Fruit fly (Drosophila melanogaster) whole organism, prepupa: ENCODE data around the gene CG8945.

Experiments
- Blimp-1 ChIP-seq: fragments of 200-800 bp; sonication (Bioruptor generic); optimal IDR thresholded peaks from 3 replicates; lab custom pipeline; 2017; ENCODE audit warnings: missing biosample characterization, missing genetic modification characterization, mild to moderate bottlenecking, moderate library complexity, missing genetic modification reagents
- CG10669 ChIP-seq: fragments of 200-800 bp; sonication (Bioruptor generic); optimal IDR thresholded peaks from 3 replicates; lab custom pipeline; 2018; ENCODE audit warnings: missing biosample characterization, mild to moderate bottlenecking, missing genetic modification characterization, moderate library complexity
- CG11294 ChIP-seq: fragments of 200-800 bp; sonication (Bioruptor generic); IDR thresholded peaks from 2 replicates; pipeline ENCODE4 v1.3.6; 2022; ENCODE audit warnings: missing biosample characterization, missing genetic modification characterization
- CG15336 ChIP-seq: fragments of 200-800 bp; sonication (Bioruptor generic); IDR thresholded peaks from 2 replicates; pipeline ENCODE4 v1.3.6; 2022; ENCODE audit warnings: missing biosample characterization, missing genetic modification characterization
- CG1621 ChIP-seq: fragments of 200-800 bp; sonication (Bioruptor generic); optimal IDR thresholded peaks from 3 replicates; lab custom pipeline; 2018; ENCODE audit warnings: missing biosample characterization, mild to moderate bottlenecking, missing genetic modification characterization
- CG16779 ChIP-seq: fragments of 200-800 bp; sonication (Bioruptor generic); optimal IDR thresholded peaks from 3 replicates; lab custom pipeline; 2017; ENCODE audit warnings: missing biosample characterization, mild to moderate bottlenecking, missing genetic modification characterization
- CG3032 ChIP-seq: fragments of 200-800 bp; optimal IDR thresholded peaks from 2 replicates; lab custom pipeline; 2019; ENCODE audit warnings: missing biosample characterization, mild to moderate bottlenecking, missing genetic modification characterization, moderate library complexity
- CG32006 ChIP-seq: fragments of 200-800 bp; sonication (Bioruptor generic); optimal IDR thresholded peaks from 3 replicates; lab custom pipeline; 2017; ENCODE audit warnings: missing biosample characterization, mild to moderate bottlenecking, missing genetic modification characterization
- CG4318 ChIP-seq: fragments of 200-800 bp; sonication (Bioruptor generic); optimal IDR thresholded peaks from 3 replicates; lab custom pipeline; 2017; ENCODE audit warnings: missing biosample characterization, mild to moderate bottlenecking, missing genetic modification characterization
- CG6163 ChIP-seq: fragments of 200-800 bp; sonication (Bioruptor generic); IDR thresholded peaks from 3 replicates; pipeline ENCODE4 v1.3.6; 2022; ENCODE audit warnings: missing biosample characterization, missing genetic modification characterization
- CG6808 ChIP-seq: fragments of 200-800 bp; sonication (Bioruptor generic); optimal IDR thresholded peaks from 3 replicates; lab custom pipeline; 2017; ENCODE audit warnings: missing biosample characterization, missing genetic modification characterization, mild to moderate bottlenecking, moderate library complexity, missing genetic modification reagents
- CG6854 ChIP-seq: fragments of 200-800 bp; sonication (Bioruptor generic); optimal IDR thresholded peaks from 2 replicates; lab custom pipeline; 2017; ENCODE audit warnings: missing biosample characterization, mild to moderate bottlenecking, missing genetic modification characterization
- CG8119 ChIP-seq: fragments of 200-800 bp; sonication (Bioruptor generic); IDR thresholded peaks from 3 replicates; pipeline ENCODE4 v1.3.6; 2022; ENCODE audit warnings: missing biosample characterization, missing genetic modification characterization
- CG8319 ChIP-seq: fragments of 200-800 bp; sonication (Bioruptor generic); optimal IDR thresholded peaks from 3 replicates; lab custom pipeline; 2016; ENCODE audit warnings: missing biosample characterization, missing genetic modification characterization
- CG8632 ChIP-seq: fragments of 200-800 bp; sonication (Bioruptor generic); optimal IDR thresholded peaks from 3 replicates; lab custom pipeline; 2016; ENCODE audit warnings: missing biosample characterization, missing genetic modification characterization
- Eip75B ChIP-seq: fragments of 200-800 bp; sonication (Bioruptor generic); optimal IDR thresholded peaks from 3 replicates; lab custom pipeline; 2016; ENCODE audit warnings: missing biosample characterization, missing genetic modification characterization
- Eip93F ChIP-seq: fragments of 200-800 bp; sonication (Bioruptor generic); optimal IDR thresholded peaks from 2 replicates; lab custom pipeline; 2016; ENCODE audit warnings: missing biosample characterization, mild to moderate bottlenecking, missing genetic modification characterization
- Ets96B ChIP-seq: fragments of 200-800 bp; optimal IDR thresholded peaks from 2 replicates; lab custom pipeline; 2019; ENCODE audit warnings: missing biosample characterization, mild to moderate bottlenecking, missing genetic modification characterization, moderate library complexity
- Gug ChIP-seq: fragments of 200-800 bp; sonication (Bioruptor generic); IDR thresholded peaks from 2 replicates; pipeline ENCODE4 v1.3.6; 2022; ENCODE audit warnings: missing biosample characterization, missing genetic modification characterization
- Hr38 ChIP-seq: sonication (Bioruptor generic); optimal IDR thresholded peaks from 2 replicates; lab custom pipeline; 2016; ENCODE audit warnings: missing biosample characterization, missing genetic modification characterization
- Hr39 ChIP-seq: fragments of 200-800 bp; sonication (Bioruptor generic); optimal IDR thresholded peaks from 2 replicates; lab custom pipeline; 2016; ENCODE audit warnings: missing biosample characterization, missing genetic modification characterization
- Hr4 ChIP-seq: fragments of 200-800 bp; sonication (Bioruptor generic); optimal IDR thresholded peaks from 3 replicates; lab custom pipeline; 2016; ENCODE audit warnings: missing biosample characterization, missing genetic modification characterization
- Lpt ChIP-seq: fragments of 200-800 bp; sonication (Bioruptor generic); optimal IDR thresholded peaks from 3 replicates; lab custom pipeline; 2016; ENCODE audit warnings: missing biosample characterization, missing genetic modification characterization
- Met ChIP-seq: fragments of 200-800 bp; sonication (Bioruptor generic); optimal IDR thresholded peaks from 3 replicates; lab custom pipeline; 2016; ENCODE audit warnings: missing biosample characterization, missing genetic modification characterization
- OdsH ChIP-seq: fragments of 200-800 bp; sonication (Bioruptor generic); optimal IDR thresholded peaks from 3 replicates; lab custom pipeline; 2016; ENCODE audit warnings: missing biosample characterization, missing genetic modification characterization
- Smox ChIP-seq: fragments of 200-800 bp; sonication (Bioruptor generic); optimal IDR thresholded peaks from 3 replicates; lab custom pipeline; 2016; ENCODE audit warnings: missing biosample characterization, missing genetic modification characterization
- Sox102F ChIP-seq: fragments of 200-800 bp; sonication (Bioruptor generic); optimal IDR thresholded peaks from 2 replicates; lab custom pipeline; 2016; ENCODE audit warnings: missing biosample characterization, mild to moderate bottlenecking, missing genetic modification characterization
- Sox15 ChIP-seq: fragments of 200-800 bp; sonication (Bioruptor generic); optimal IDR thresholded peaks from 3 replicates; lab custom pipeline; 2016; ENCODE audit warnings: missing biosample characterization, missing genetic modification characterization
- achi ChIP-seq: fragments of 200-800 bp; sonication (Bioruptor generic); optimal IDR thresholded peaks from 3 replicates; lab custom pipeline; 2016; ENCODE audit warnings: missing biosample characterization, missing genetic modification characterization
- acj6 ChIP-seq: fragments of 200-800 bp; sonication (Bioruptor generic); optimal IDR thresholded peaks from 3 replicates; lab custom pipeline; 2016; ENCODE audit warnings: missing biosample characterization, missing genetic modification characterization
- cyc ChIP-seq: fragments of 200-800 bp; sonication (Bioruptor generic); optimal IDR thresholded peaks from 3 replicates; lab custom pipeline; 2016; ENCODE audit warnings: missing biosample characterization, missing genetic modification characterization
- dac ChIP-seq: fragments of 200-800 bp; sonication (Bioruptor generic); optimal IDR thresholded peaks from 2 replicates; lab custom pipeline; 2017; ENCODE audit warnings: missing biosample characterization, mild to moderate bottlenecking, missing genetic modification characterization
- eg ChIP-seq: fragments of 200-800 bp; sonication (Bioruptor generic); IDR thresholded peaks from 3 replicates; pipeline ENCODE4 v1.3.6; 2022; ENCODE audit warnings: missing biosample characterization, missing genetic modification characterization
- esn ChIP-seq: fragments of 200-800 bp; sonication (Bioruptor generic); optimal IDR thresholded peaks from 2 replicates; lab custom pipeline; 2016; ENCODE audit warnings: missing biosample characterization, mild to moderate bottlenecking, missing genetic modification characterization, moderate library complexity
- fd59A ChIP-seq: fragments of 200-800 bp; sonication (Bioruptor generic); optimal IDR thresholded peaks from 2 replicates; lab custom pipeline; 2017; ENCODE audit warnings: missing biosample characterization, mild to moderate bottlenecking, missing genetic modification characterization, missing genetic modification reagents
- fd85E ChIP-seq: fragments of 200-800 bp; sonication (Bioruptor generic); optimal IDR thresholded peaks from 3 replicates; lab custom pipeline; 2016; ENCODE audit warnings: missing biosample characterization, missing genetic modification characterization
- fkh ChIP-seq: fragments of 200-800 bp; sonication (Bioruptor generic); optimal IDR thresholded peaks from 3 replicates; lab custom pipeline; 2017; ENCODE audit warnings: missing biosample characterization, mild to moderate bottlenecking, missing genetic modification characterization, moderate library complexity
- lz ChIP-seq: fragments of 200-800 bp; sonication (Bioruptor generic); optimal IDR thresholded peaks from 3 replicates; lab custom pipeline; 2016; ENCODE audit warnings: missing biosample characterization, missing genetic modification characterization
- net ChIP-seq: fragments of 200-800 bp; sonication (Bioruptor generic); optimal IDR thresholded peaks from 3 replicates; lab custom pipeline; 2016; ENCODE audit warnings: missing biosample characterization, missing genetic modification characterization
- spab ChIP-seq: fragments of 200-800 bp; sonication (Bioruptor generic); optimal IDR thresholded peaks from 2 replicates; lab custom pipeline; 2017; ENCODE audit warnings: missing biosample characterization, mild to moderate bottlenecking, missing genetic modification characterization, missing genetic modification reagents
- ss ChIP-seq, 2 experiments: fragments of 200-800 bp; sonication (Bioruptor generic); optimal IDR thresholded peaks; 2 replicates in 1 of 2; 3 replicates in 1 of 2; lab custom pipeline; 2017 to 2018; ENCODE audit warnings: mild to moderate bottlenecking in 2 of 2, missing biosample characterization in 2 of 2, missing genetic modification characterization in 2 of 2, moderate library complexity in 1 of 2
- svp ChIP-seq: fragments of 200-800 bp; sonication (Bioruptor generic); peaks from one replicate; lab custom pipeline; 2016; ENCODE audit warnings: missing biosample characterization, missing genetic modification characterization
- topi ChIP-seq: fragments of 200-800 bp; sonication (Bioruptor generic); optimal IDR thresholded peaks from 3 replicates; lab custom pipeline; 2016; ENCODE audit warnings: missing biosample characterization, missing genetic modification characterization
- vri ChIP-seq: fragments of 200-800 bp; sonication (Bioruptor generic); optimal IDR thresholded peaks from 3 replicates; lab custom pipeline; 2016; ENCODE audit warnings: missing biosample characterization, mild to moderate bottlenecking, missing genetic modification characterization

Gene CG8945

DNA sequence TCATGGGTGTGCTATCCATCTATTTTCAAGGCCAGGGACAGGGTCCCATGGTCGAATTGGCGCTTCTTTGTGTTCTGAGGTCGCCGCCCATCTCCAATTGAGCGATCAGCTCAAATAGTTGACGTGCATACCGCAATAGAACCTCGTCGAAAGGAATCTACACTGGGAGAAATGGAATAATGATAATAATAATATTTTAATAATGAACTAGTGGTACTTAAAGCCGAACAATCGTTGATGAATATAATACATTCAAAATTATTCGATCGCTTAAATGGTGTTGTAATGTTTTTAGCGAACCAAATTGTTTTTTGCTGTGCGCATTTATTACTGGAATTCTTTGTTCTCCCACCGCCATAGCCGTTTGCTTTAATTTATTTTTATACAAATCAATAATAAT, 3.1 kb upstream of the CG8945 start (continued):
- TF ChIP-seq CG6808 (GFP tag; lab: Kevin White, UChicago) (no peak), spab (GFP tag; lab: Kevin White, UChicago) (no peak), CG6854 (GFP tag; lab: Kevin White, UChicago) (no peak), CG15336 (0 out of 2 replicates have a peak, but pooled peaks have one; percentile 25), Eip93F (GFP tag; lab: Kevin White, UChicago) (no peak), Smox (GFP tag; lab: Kevin White, UChicago) (no peak), acj6 (GFP tag; lab: Kevin White, UChicago) (no peak), eg (GFP tag; lab: Robert Waterston, UW) (peak; percentile 40; the same call in 1 of the 3 replicates), CG16779 (tag; lab: Kevin White, UChicago) (no peak), fd85E (GFP tag; lab: Kevin White, UChicago) (no peak), Hr38 (GFP tag; lab: Kevin White, UChicago) (no peak), achi (GFP tag; lab: Kevin White, UChicago) (peak; percentile 18), Gug (GFP tag; lab: Robert Waterston, UW) (0 out of 2 replicates have a peak, but pooled peaks have one; percentile 15), net (GFP tag; lab: Kevin White, UChicago) (no peak), CG6163 (GFP tag; lab: Robert Waterston, UW) (no peak), Ets96B (tag; lab: Kevin White, UChicago) (no peak), fd59A (GFP tag; lab: Kevin White, UChicago) (no peak), CG11294 (GFP tag; lab: Robert Waterston, UW) (no peak), CG8319 (no peak), Lpt (GFP tag; lab: Kevin White, UChicago) (no peak), Hr4 (GFP tag; lab: Kevin White, UChicago) (no peak), CG10669 (no peak), Sox15 (GFP tag; lab: Kevin White, UChicago) (no peak)

DNA sequence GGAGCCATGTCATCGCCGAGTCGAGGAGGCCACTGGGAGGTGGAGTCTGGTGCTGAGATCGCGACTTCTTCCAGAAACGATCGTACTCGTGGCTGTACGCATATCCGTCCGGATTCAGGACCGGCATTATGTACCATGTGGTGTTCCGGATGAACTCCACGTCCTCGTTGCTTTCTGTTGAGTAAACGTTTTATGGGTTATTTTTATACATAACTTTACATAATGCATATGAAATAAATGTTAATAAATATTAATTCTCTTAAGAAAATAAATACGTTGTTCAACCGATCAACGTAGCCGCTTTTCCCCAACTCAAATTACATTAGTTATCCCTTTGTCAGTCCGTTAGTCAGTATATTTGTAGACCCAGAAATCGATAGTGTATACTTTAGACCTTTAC, 6.3 kb downstream of the CG8945 start, which contains the start of gene CG4955:
Gene CG4955, plus strand, starts transcription at position 301 of the 400 bp plus-strand sequence.
- no peak for TF ChIP-seq Sox102F (GFP tag; lab: Kevin White, UChicago)
- no peak for TF ChIP-seq svp (GFP tag; lab: Kevin White, UChicago)
- TF ChIP-seq CG15336 = no peak
- no peak for TF ChIP-seq Eip75B (GFP tag; lab: Kevin White, UChicago)
- no peak for TF ChIP-seq CG11294 (GFP tag; lab: Robert Waterston, UW)
- TF ChIP-seq cyc (GFP tag; lab: Kevin White, UChicago) = no peak
- TF ChIP-seq CG32006 (GFP tag; lab: Kevin White, UChicago) = no peak
- TF ChIP-seq CG1621 = no peak
- no peak for TF ChIP-seq CG8119
- no peak for TF ChIP-seq OdsH (GFP tag; lab: Kevin White, UChicago)
- TF ChIP-seq esn (GFP tag; lab: Kevin White, UChicago) = no peak
- no peak for TF ChIP-seq CG6808 (GFP tag; lab: Kevin White, UChicago)
- TF ChIP-seq Hr38 (GFP tag; lab: Kevin White, UChicago) = no peak
- no peak for TF ChIP-seq ss (GFP tag; optimal IDR thresholded peaks at IDR 0.05; lab: Kevin White, UChicago)
- TF ChIP-seq CG8632 (GFP tag; lab: Kevin White, UChicago) = no peak

DNA sequence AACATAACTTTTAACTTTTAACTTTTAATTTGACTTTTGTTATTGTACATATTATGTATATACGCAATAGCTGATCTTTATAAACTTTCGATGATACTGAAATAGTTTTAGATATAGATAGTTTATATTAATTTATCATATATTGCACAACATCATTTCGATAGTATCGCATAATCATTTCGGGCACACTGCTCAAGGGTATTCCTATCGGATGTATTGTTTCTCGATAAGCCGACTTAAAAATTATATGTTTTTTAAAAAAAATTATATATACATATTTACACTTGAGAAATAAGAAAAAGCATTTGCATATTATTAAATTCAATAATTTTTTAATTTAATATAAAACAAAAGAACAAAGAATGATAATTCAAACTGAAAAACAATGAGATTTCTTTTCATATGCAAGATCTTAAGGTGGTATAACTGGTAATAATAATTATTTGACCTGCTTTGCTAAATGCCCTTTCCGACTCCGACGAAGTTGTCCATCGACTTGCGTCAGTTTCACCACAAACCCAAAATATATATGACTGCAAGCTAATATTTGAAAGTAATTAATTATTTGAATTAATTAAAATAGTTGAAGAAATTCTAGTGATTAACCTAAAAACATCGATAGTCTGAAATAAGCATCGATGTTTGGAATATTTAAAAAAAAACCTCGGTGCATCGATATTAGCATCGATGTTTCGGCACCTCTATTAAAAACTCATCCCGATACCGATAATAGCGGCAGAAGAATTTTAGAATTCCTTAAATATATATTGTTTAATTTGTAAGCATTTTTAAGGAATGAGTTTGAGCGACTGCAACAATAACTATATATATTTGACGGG, 9.1 kb downstream of the CG8945 start, which contains the start of gene CG4949:
Gene CG4949, plus strand, starts transcription at position 698 of the 839 bp plus-strand sequence.
- TF ChIP-seq Hr39 = no peak
- no peak for TF ChIP-seq Gug (GFP tag; lab: Robert Waterston, UW)
- no peak for TF ChIP-seq fd59A (GFP tag; lab: Kevin White, UChicago)
- TF ChIP-seq Smox (GFP tag; lab: Kevin White, UChicago) = no peak
- no peak for TF ChIP-seq Eip93F (GFP tag; lab: Kevin White, UChicago)
- TF ChIP-seq Blimp-1 (GFP tag; lab: Kevin White, UChicago) = no peak
- TF ChIP-seq CG8632 (GFP tag; lab: Kevin White, UChicago) = peak; percentile 16
- TF ChIP-seq lz = peak; percentile 6
- TF ChIP-seq CG32006 (GFP tag; lab: Kevin White, UChicago) = peak; percentile 17
- no peak for TF ChIP-seq eg (GFP tag; lab: Robert Waterston, UW)
- no peak for TF ChIP-seq vri (GFP tag; lab: Kevin White, UChicago)
- no peak for TF ChIP-seq dac (GFP tag; lab: Kevin White, UChicago)
- peak; percentile 28 for TF ChIP-seq OdsH (GFP tag; lab: Kevin White, UChicago)
- no peak for TF ChIP-seq ss (GFP tag; optimal IDR thresholded peaks at IDR 0.05; lab: Kevin White, UChicago)
- TF ChIP-seq CG11294 (GFP tag; lab: Robert Waterston, UW) = no peak
- TF ChIP-seq CG16779 (tag; lab: Kevin White, UChicago) = no peak
- TF ChIP-seq fd85E (GFP tag; lab: Kevin White, UChicago) = no peak
- TF ChIP-seq CG4318 = no peak
- TF ChIP-seq Met (GFP tag; lab: Kevin White, UChicago) = no peak
- TF ChIP-seq svp (GFP tag; lab: Kevin White, UChicago) = peak; percentile 51
- TF ChIP-seq topi (GFP tag; lab: Kevin White, UChicago) = no peak
- no peak for TF ChIP-seq Hr38 (GFP tag; lab: Kevin White, UChicago)
- no peak for TF ChIP-seq fkh (GFP tag; lab: Kevin White, UChicago)
- TF ChIP-seq CG3032 = no peak
